Worm (Caenorhabditis elegans) whole organism, L4 larva: ENCODE results near the gene Y62E10A.19.

Experiments used
- F26F4.8 ChIP-seq: fragments of 200-800 bp; sonication (Bioruptor generic); conservative IDR thresholded peaks from 2 replicates; pipeline ENCODE4 v1.3.6; 2022; ENCODE audit warnings: missing genetic modification characterization, missing compliant biosample characterization
- ZK337.2 ChIP-seq: fragments of 200-800 bp; sonication (Bioruptor generic); IDR thresholded peaks from 2 replicates; pipeline ENCODE4 v1.3.6; 2022; ENCODE audit warnings: missing genetic modification reagents, missing genetic modification characterization, missing compliant biosample characterization
- aly-2 ChIP-seq: sonication (generic microtip); optimal IDR thresholded peaks from 2 replicates; lab custom pipeline; 2018; ENCODE audit warnings: missing biosample characterization, missing genetic modification characterization
- ama-1 ChIP-seq: fragments of 150-350 bp; optimal IDR thresholded peaks from 2 replicates; lab custom pipeline; 2014; ENCODE audit warnings: inconsistent platforms, mixed read lengths
- arid-1 ChIP-seq: fragments of 200-800 bp; sonication (Bioruptor generic); conservative IDR thresholded peaks from 2 replicates; pipeline ENCODE4 v1.3.6; 2022; ENCODE audit warnings: missing genetic modification reagents, missing genetic modification characterization, missing compliant biosample characterization
- ces-1 ChIP-seq: fragments of 150-350 bp; sonication (generic microtip); optimal IDR thresholded peaks from 4 replicates; lab custom pipeline; 2014; ENCODE audit warnings: missing biosample characterization, missing genetic modification reagents, missing genetic modification characterization
- daf-12 ChIP-seq: fragments of 150-350 bp; optimal IDR thresholded peaks from 2 replicates; lab custom pipeline; 2014; ENCODE audit warnings: missing biosample characterization, missing genetic modification reagents, missing genetic modification characterization
- dpl-1 ChIP-seq: fragments of 150-350 bp; optimal IDR thresholded peaks from 2 replicates; lab custom pipeline; 2014; ENCODE audit warnings: missing biosample characterization, missing genetic modification reagents, missing genetic modification characterization
- hif-1 ChIP-seq, 2 experiments: sonication (generic microtip); optimal IDR thresholded peaks; 2 replicates each; lab custom pipeline; 2016 to 2017; ENCODE audit warnings: missing compliant biosample characterization in 2 of 2, missing genetic modification characterization in 2 of 2, missing genetic modification reagents in 2 of 2, missing genotype in 2 of 2, mild to moderate bottlenecking in 1 of 2
- hlh-30 ChIP-seq: sonication (generic microtip); optimal IDR thresholded peaks from 2 replicates; lab custom pipeline; 2017; ENCODE audit warnings: antibody characterized with exemption, mild to moderate bottlenecking, missing genetic modification characterization, missing compliant biosample characterization; ENCODE audit not compliant: insufficient read depth
- lim-7 ChIP-seq: fragments of 200-800 bp; sonication (Bioruptor generic); IDR thresholded peaks from 2 replicates; pipeline ENCODE4 v1.3.6; 2022; ENCODE audit warnings: missing genetic modification characterization, missing compliant biosample characterization
- lin-15B ChIP-seq: fragments of 150-350 bp; sonication (generic microtip); optimal IDR thresholded peaks from 3 replicates; lab custom pipeline; 2014; ENCODE audit warnings: missing biosample characterization, missing genetic modification characterization
- mxl-2 ChIP-seq: fragments of 200-800 bp; sonication (Bioruptor generic); conservative IDR thresholded peaks from 2 replicates; pipeline ENCODE4 v1.3.6; 2022; ENCODE audit warnings: missing genetic modification reagents, missing genetic modification characterization, missing compliant biosample characterization
- nhr-10 ChIP-seq: fragments of 150-350 bp; optimal IDR thresholded peaks from 2 replicates; lab custom pipeline; 2014; ENCODE audit warnings: missing biosample characterization, missing genetic modification characterization
- nhr-48 ChIP-seq: sonication (generic microtip); optimal IDR thresholded peaks from 2 replicates; lab custom pipeline; 2016; ENCODE audit warnings: mild to moderate bottlenecking, missing genetic modification characterization, missing compliant biosample characterization
- php-3 ChIP-seq: fragments of 200-800 bp; sonication (Bioruptor generic); IDR thresholded peaks from 2 replicates; pipeline ENCODE4 v1.3.6; 2022; ENCODE audit warnings: missing genetic modification reagents, missing genetic modification characterization, missing compliant biosample characterization
- pqm-1 ChIP-seq: sonication (generic microtip); optimal IDR thresholded peaks from 2 replicates; lab custom pipeline; 2017; ENCODE audit warnings: missing biosample characterization, missing genetic modification characterization
- tra-1 ChIP-seq: fragments of 200-800 bp; sonication (Bioruptor generic); IDR thresholded peaks from 2 replicates; pipeline ENCODE4 v1.3.6; 2022; ENCODE audit warnings: missing genetic modification reagents, missing genetic modification characterization, missing compliant biosample characterization
- unc-130 ChIP-seq: sonication (generic microtip); optimal IDR thresholded peaks from 2 replicates; lab custom pipeline; 2016; ENCODE audit warnings: missing genetic modification reagents, missing genetic modification characterization, missing compliant biosample characterization
- vab-7 ChIP-seq: fragments of 200-800 bp; sonication (Bioruptor generic); IDR thresholded peaks from 2 replicates; pipeline ENCODE4 v1.3.6; 2022; ENCODE audit warnings: missing genetic modification reagents, missing genetic modification characterization, missing compliant biosample characterization
- zfp-2 ChIP-seq: sonication (generic microtip); optimal IDR thresholded peaks from 2 replicates; lab custom pipeline; 2016; ENCODE audit warnings: mild to moderate bottlenecking, missing genetic modification characterization, missing compliant biosample characterization
- zfp-3 ChIP-seq: fragments of 200-800 bp; sonication (Bioruptor generic); conservative IDR thresholded peaks from 2 replicates; pipeline ENCODE4 v1.3.6; 2022; ENCODE audit warnings: missing genetic modification reagents, missing genetic modification characterization, missing compliant biosample characterization
- zip-2 ChIP-seq: fragments of 150-350 bp; optimal IDR thresholded peaks from 2 replicates; lab custom pipeline; 2014; ENCODE audit warnings: missing biosample characterization, missing genetic modification characterization

Y62E10A.19 gene

ce11 chrIV:13360144-13360543 lies 48.0 kb downstream of the Y62E10A.19 start, which contains the start of gene Y62E10A.3:
Gene Y62E10A.3, minus strand, starts transcription at chrIV:13360244.
- TF ChIP-seq zfp-3 (GFP tag; lab: Robert Waterston, UW) (no peak), ama-1 (lab: Kevin White, UChicago) (no peak)
- TF ChIP-seq, all 104 proteins: peak for 0

- no peak for TF ChIP-seq aly-2 (tag; lab: Kevin White, UChicago)
- TF ChIP-seq ZK337.2 (GFP tag; lab: Robert Waterston, UW): 0 out of 2 replicates have a peak, but pooled peaks have one; percentile 11
These were observed 49.6 kb downstream of the Y62E10A.19 start, which contains the start of gene W02A2.8 for ce11 chrIV:13358488-13358887. Gene W02A2.8, minus strand, starts transcription at chrIV:13358588.

ce11 chrIV:13356005-13356404 lies 52.1 kb downstream of the Y62E10A.19 start:
- TF ChIP-seq nhr-48 (tag; lab: Kevin White, UChicago) (no peak), daf-12 (tag; lab: Kevin White, UChicago) (no peak), arid-1 (no peak), ces-1 (no peak), hif-1 (tag; optimal IDR thresholded peaks at IDR 0.05; lab: Kevin White, UChicago) (no peak), unc-130 (GFP tag; lab: Kevin White, UChicago) (no peak), lim-7 (GFP tag; lab: Robert Waterston, UW) (no peak), php-3 (GFP tag; lab: Robert Waterston, UW) (no peak), vab-7 (GFP tag; lab: Robert Waterston, UW) (no peak), tra-1 (GFP tag; lab: Robert Waterston, UW) (no peak), mxl-2 (no peak), hlh-30 (tag; lab: Kevin White, UChicago) (no peak), zfp-2 (tag; lab: Kevin White, UChicago) (no peak), pqm-1 (no peak), F26F4.8 (GFP tag; lab: Robert Waterston, UW) (no peak)

ce11 chrIV:13354044-13354443 lies 54.1 kb downstream of the Y62E10A.19 start:
- no peak for TF ChIP-seq zfp-2 (tag; lab: Kevin White, UChicago)
- TF ChIP-seq F26F4.8 (GFP tag; lab: Robert Waterston, UW): no peak
- no peak for TF ChIP-seq zip-2 (tag; lab: Kevin White, UChicago)
- TF ChIP-seq lin-15B (tag; lab: Kevin White, UChicago): no peak
- no peak for TF ChIP-seq dpl-1 (GFP tag; lab: Kevin White, UChicago)
- TF ChIP-seq nhr-10 (tag; lab: Kevin White, UChicago): no peak
- TF ChIP-seq aly-2 (tag; lab: Kevin White, UChicago): no peak
